Fruit fly (Drosophila melanogaster): Measurements from ENCODE around the gene inaF-D.

The inaF-D gene

DNA sequence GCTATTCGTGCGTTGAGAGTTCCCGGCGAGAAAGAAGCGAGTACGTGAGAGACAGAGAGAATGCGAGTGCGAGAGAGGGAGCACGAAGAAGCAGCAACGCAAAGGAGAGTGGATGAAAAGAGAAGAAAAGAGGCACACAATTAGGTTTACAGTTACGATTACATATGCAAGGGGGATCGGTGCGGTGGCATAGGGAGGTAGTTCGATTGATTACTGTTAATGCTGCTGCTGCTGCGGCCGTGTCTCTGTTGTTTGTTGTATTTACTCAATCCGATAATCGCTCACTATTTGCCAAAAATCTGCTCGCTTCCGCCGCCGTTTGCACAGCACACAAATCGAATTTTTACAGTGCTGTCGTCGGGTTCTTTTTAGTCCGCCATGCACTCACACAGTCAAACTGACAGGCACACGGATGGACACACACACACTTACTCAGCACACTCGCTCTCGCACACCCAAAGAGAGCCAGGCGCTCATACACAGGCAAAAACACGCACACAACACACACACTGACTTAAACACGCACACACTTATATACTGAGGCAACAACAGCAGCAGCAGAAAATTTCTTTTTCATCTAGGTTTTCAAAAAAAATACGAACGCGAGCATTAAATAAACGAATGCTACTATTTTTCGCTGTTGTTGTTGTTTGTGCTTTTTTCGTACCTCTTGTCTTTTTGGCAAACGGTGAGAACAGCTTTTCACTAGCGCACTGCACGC lies 14.9 kb downstream of the inaF-D start (continued):
- TF ChIP-seq CG6765 (GFP tag; optimal IDR thresholded peaks at IDR 0.05): no peak
- no peak for TF ChIP-seq dmrt11E (tag; optimal IDR thresholded peaks at IDR 0.05)
- TF ChIP-seq mirr (GFP tag; optimal IDR thresholded peaks at IDR 0.05): peak; percentile 66
- TF ChIP-seq Hr78 (GFP tag; optimal IDR thresholded peaks at IDR 0.05): no peak
- no peak for TF ChIP-seq CG7987 (GFP tag; optimal IDR thresholded peaks at IDR 0.05)
- TF ChIP-seq danr (GFP tag; IDR thresholded peaks at IDR 0.05): no peak
- TF ChIP-seq Rx (GFP tag; IDR thresholded peaks at IDR 0.05): no peak
- TF ChIP-seq cwo (GFP tag; optimal IDR thresholded peaks at IDR 0.05): no peak
- no peak for TF ChIP-seq CG12071 (GFP tag; optimal IDR thresholded peaks at IDR 0.05)
- no peak for TF ChIP-seq Dbx (GFP tag; IDR thresholded peaks at IDR 0.05)
- no peak for TF ChIP-seq pzg (GFP tag; optimal IDR thresholded peaks at IDR 0.05)
- TF ChIP-seq corto (GFP tag; optimal IDR thresholded peaks at IDR 0.05): no peak
- no peak for TF ChIP-seq CG30431 (GFP tag; optimal IDR thresholded peaks at IDR 0.05)
- TF ChIP-seq CG3726 (GFP tag; IDR thresholded peaks at IDR 0.05): no peak
- no peak for TF ChIP-seq CG4328 (GFP tag; optimal IDR thresholded peaks at IDR 0.05)
- no peak for TF ChIP-seq tup (GFP tag; optimal IDR thresholded peaks at IDR 0.05)
- TF ChIP-seq CG13296 (GFP tag; optimal IDR thresholded peaks at IDR 0.05): peak; percentile 0
- no peak for TF ChIP-seq gsb-n (tag; optimal IDR thresholded peaks at IDR 0.05)
- peak; percentile 7 for TF ChIP-seq sug (tag; optimal IDR thresholded peaks at IDR 0.05)
- TF ChIP-seq slou (GFP tag; optimal IDR thresholded peaks at IDR 0.05): no peak
- peak; percentile 13; the same call in 1 of the 2 replicates for TF ChIP-seq chm (GFP tag; IDR thresholded peaks at IDR 0.05)
- TF ChIP-seq pan (optimal IDR thresholded peaks at IDR 0.05): no peak
- TF ChIP-seq pan (GFP tag; optimal IDR thresholded peaks at IDR 0.05 in 1 of 2, IDR thresholded peaks at IDR 0.05 in 1 of 2): no peak
- no peak for TF ChIP-seq Gug (GFP tag; IDR thresholded peaks at IDR 0.05)
- TF ChIP-seq CG4820 (GFP tag; optimal IDR thresholded peaks at IDR 0.05): no peak
- TF ChIP-seq ftz-f1 (GFP tag; optimal IDR thresholded peaks at IDR 0.05): no peak
- TF ChIP-seq pita (GFP tag; optimal IDR thresholded peaks at IDR 0.05): no peak
- no peak for TF ChIP-seq CG13424 (tag; optimal IDR thresholded peaks at IDR 0.05)
- TF ChIP-seq rib (GFP tag; IDR thresholded peaks at IDR 0.05): peak; percentile 50; the same call in 1 of the 2 replicates
- 0 out of 2 replicates have a peak, but pooled peaks have one; percentile 24 for TF ChIP-seq CG32532 (GFP tag; IDR thresholded peaks at IDR 0.05)
- no peak for TF ChIP-seq CG11504 (tag; optimal IDR thresholded peaks at IDR 0.05)
- no peak for TF ChIP-seq Dfd (GFP tag; optimal IDR thresholded peaks at IDR 0.05)
- peak; percentile 63 for TF ChIP-seq CG1832 (GFP tag; optimal IDR thresholded peaks at IDR 0.05)
- no peak for TF ChIP-seq tgo (GFP tag; IDR thresholded peaks at IDR 0.05)
- TF ChIP-seq disco-r (GFP tag; optimal IDR thresholded peaks at IDR 0.05): no peak
- TF ChIP-seq Poxn (GFP tag; IDR thresholded peaks at IDR 0.05): no peak
- TF ChIP-seq CG15696 (tag; optimal IDR thresholded peaks at IDR 0.05): no peak
- TF ChIP-seq ranshi (GFP tag; IDR thresholded peaks at IDR 0.05): no peak
- TF ChIP-seq Mad (GFP tag; optimal IDR thresholded peaks at IDR 0.05): no peak
- no peak for TF ChIP-seq fd102C (GFP tag; optimal IDR thresholded peaks at IDR 0.05)
- peak; percentile 99 for TF ChIP-seq cg (GFP tag; optimal IDR thresholded peaks at IDR 0.05)
- peak; percentile 15 for TF ChIP-seq HLHmδ (GFP tag; optimal IDR thresholded peaks at IDR 0.05)
- TF ChIP-seq Jarid2 (GFP tag; optimal IDR thresholded peaks at IDR 0.05): no peak
- no peak for TF ChIP-seq Hsf (GFP tag; optimal IDR thresholded peaks at IDR 0.05)
- TF ChIP-seq trem (tag; optimal IDR thresholded peaks at IDR 0.05): no peak
- TF ChIP-seq Tbp (GFP tag; optimal IDR thresholded peaks at IDR 0.05): no peak
- no peak for TF ChIP-seq CG14441 (GFP tag; IDR thresholded peaks at IDR 0.05)
- TF ChIP-seq CG18476 (GFP tag; optimal IDR thresholded peaks at IDR 0.05): no peak
- no peak for TF ChIP-seq kah (GFP tag; optimal IDR thresholded peaks at IDR 0.05)
- no peak for TF ChIP-seq CG7839 (tag; optimal IDR thresholded peaks at IDR 0.05)

All from whole organism, embryonic.